Fruit fly (Drosophila melanogaster) whole organism, embryonic: ENCODE measurements around the gene fry.

Source experiments
- Adf1 ChIP-seq: fragments of 200-800 bp; sonication (Bioruptor generic); IDR thresholded peaks from 2 replicates; pipeline ENCODE4 v1.3.6; 2022; ENCODE audit warnings: missing biosample characterization, missing genetic modification characterization
- Awh ChIP-seq: fragments of 200-800 bp; sonication (Bioruptor generic); IDR thresholded peaks from 2 replicates; pipeline ENCODE4, ENCODE4 v1.3.6; 2022; ENCODE audit warnings: missing biosample characterization, missing genetic modification characterization
- BEAF-32 ChIP-seq: fragments of 200-800 bp; sonication (Bioruptor generic); optimal IDR thresholded peaks from 3 replicates; lab custom pipeline; 2017; ENCODE audit warnings: missing biosample characterization, missing genetic modification characterization, mild to moderate bottlenecking, moderate library complexity, missing genetic modification reagents
- Bgb ChIP-seq: fragments of 200-800 bp; sonication (Bioruptor generic); IDR thresholded peaks from 2 replicates; pipeline ENCODE4 v1.3.6; 2022; ENCODE audit warnings: missing biosample characterization, missing genetic modification characterization; ENCODE audit not compliant: partially characterized antibody
- CG1024 ChIP-seq: fragments of 200-800 bp; sonication (Bioruptor generic); IDR thresholded peaks from 2 replicates; pipeline ENCODE4 v1.3.6; 2022; ENCODE audit warnings: missing biosample characterization, missing genetic modification characterization
- CG10565 ChIP-seq: fragments of 200-800 bp; sonication (Bioruptor generic); optimal IDR thresholded peaks from 3 replicates; lab custom pipeline; 2016; ENCODE audit warnings: missing biosample characterization, mild to moderate bottlenecking, missing genetic modification characterization
- CG11695 ChIP-seq: fragments of 200-800 bp; sonication (Bioruptor generic); IDR thresholded peaks from 3 replicates; pipeline ENCODE4 v1.3.6; 2022; ENCODE audit warnings: missing biosample characterization, missing genetic modification characterization
- CG12299 ChIP-seq: fragments of 200-800 bp; sonication (Bioruptor generic); optimal IDR thresholded peaks from 2 replicates; lab custom pipeline; 2018; ENCODE audit warnings: missing biosample characterization, mild to moderate bottlenecking, missing genetic modification characterization
- CG14965 ChIP-seq: fragments of 200-800 bp; sonication (Bioruptor generic); optimal IDR thresholded peaks from 2 replicates; lab custom pipeline; 2016; ENCODE audit warnings: missing biosample characterization, missing genetic modification characterization, borderline replicate concordance
- CG15011 ChIP-seq: fragments of 200-800 bp; sonication (Bioruptor generic); optimal IDR thresholded peaks from 3 replicates; lab custom pipeline; 2018; ENCODE audit warnings: missing biosample characterization, mild to moderate bottlenecking, missing genetic modification characterization
- CG16813 ChIP-seq: fragments of 200-800 bp; sonication (Bioruptor generic); IDR thresholded peaks from 3 replicates; pipeline ENCODE4 v1.3.6; 2022; ENCODE audit warnings: missing biosample characterization, missing genetic modification characterization; ENCODE audit not compliant: partially characterized antibody
- CG2120 ChIP-seq: fragments of 200-800 bp; sonication (Bioruptor generic); optimal IDR thresholded peaks from 3 replicates; lab custom pipeline; 2016; ENCODE audit warnings: missing biosample characterization, missing genetic modification characterization
- CG2875 ChIP-seq: fragments of 200-800 bp; sonication (Bioruptor generic); optimal IDR thresholded peaks from 2 replicates; lab custom pipeline; 2017; ENCODE audit warnings: missing biosample characterization, mild to moderate bottlenecking, missing genetic modification characterization, missing genetic modification reagents
- CG33213 ChIP-seq: fragments of 200-800 bp; sonication (Bioruptor generic); optimal IDR thresholded peaks from 3 replicates; lab custom pipeline; 2016; ENCODE audit warnings: missing biosample characterization, missing genetic modification characterization
- CG33557 ChIP-seq: fragments of 200-800 bp; sonication (Bioruptor generic); optimal IDR thresholded peaks from 2 replicates; lab custom pipeline; 2019; ENCODE audit warnings: missing biosample characterization, mild to moderate bottlenecking, missing genetic modification characterization, moderate library complexity
- CG3726 ChIP-seq: fragments of 200-800 bp; sonication (Bioruptor generic); IDR thresholded peaks from 3 replicates; pipeline ENCODE4, ENCODE4 v1.3.6; 2022; ENCODE audit warnings: missing biosample characterization, missing genetic modification characterization
- CG3847 ChIP-seq: fragments of 200-800 bp; sonication (Bioruptor generic); IDR thresholded peaks from 2 replicates; pipeline ENCODE4 v1.3.6; 2022; ENCODE audit warnings: missing biosample characterization, missing genetic modification characterization
- CG5245 ChIP-seq: fragments of 200-800 bp; sonication (Bioruptor generic); optimal IDR thresholded peaks from 3 replicates; lab custom pipeline; 2016; ENCODE audit warnings: missing biosample characterization, missing genetic modification characterization
- CG6689 ChIP-seq: fragments of 200-800 bp; sonication (Bioruptor generic); IDR thresholded peaks from 2 replicates; pipeline ENCODE4 v1.3.6; 2022; ENCODE audit warnings: missing biosample characterization, missing genetic modification characterization
- CG6791 ChIP-seq: fragments of 200-800 bp; sonication (Bioruptor generic); IDR thresholded peaks from 3 replicates; pipeline ENCODE4 v1.3.6; 2022; ENCODE audit warnings: missing biosample characterization, missing genetic modification characterization; ENCODE audit not compliant: partially characterized antibody
- CG7786 ChIP-seq: fragments of 200-800 bp; sonication (Bioruptor generic); optimal IDR thresholded peaks from 2 replicates; lab custom pipeline; 2016; ENCODE audit warnings: missing biosample characterization, missing genetic modification characterization
- CG8388 ChIP-seq: fragments of 200-800 bp; sonication (Bioruptor generic); optimal IDR thresholded peaks from 2 replicates; lab custom pipeline; 2019; ENCODE audit warnings: missing biosample characterization, mild to moderate bottlenecking, missing genetic modification characterization, moderate library complexity
- CG8478 ChIP-seq: fragments of >200 bp; optimal IDR thresholded peaks from 2 replicates; lab custom pipeline; 2018
- CG9609 ChIP-seq: fragments of 200-800 bp; sonication (Bioruptor generic); optimal IDR thresholded peaks from 3 replicates; lab custom pipeline; 2016; ENCODE audit warnings: missing biosample characterization, missing genetic modification characterization
- CoRest ChIP-seq: fragments of 200-800 bp; sonication (Bioruptor generic); optimal IDR thresholded peaks from 3 replicates; lab custom pipeline; 2018; ENCODE audit warnings: missing biosample characterization, mild to moderate bottlenecking, missing genetic modification characterization, moderate library complexity
- D19B ChIP-seq: fragments of 200-800 bp; sonication (Bioruptor generic); optimal IDR thresholded peaks from 2 replicates; lab custom pipeline; 2017; ENCODE audit warnings: missing biosample characterization, mild to moderate bottlenecking, missing genetic modification characterization
- Eip74EF ChIP-seq, 2 experiments: fragments of 200-800 bp in 1 of 2; fragments of >200 bp in 1 of 2; sonication (Bioruptor generic) in 1 of 2; optimal IDR thresholded peaks; 2 replicates each; lab custom pipeline; 2017 to 2019; ENCODE audit warnings: missing biosample characterization in 2 of 2, missing genetic modification characterization in 2 of 2, mild to moderate bottlenecking in 1 of 2, moderate library complexity in 1 of 2
- Fer3 ChIP-seq: fragments of 200-800 bp; sonication (Bioruptor generic); optimal IDR thresholded peaks from 2 replicates; lab custom pipeline; 2018; ENCODE audit warnings: missing biosample characterization, mild to moderate bottlenecking, missing genetic modification characterization, moderate library complexity
- H15 ChIP-seq: fragments of 200-800 bp; sonication (Bioruptor generic); IDR thresholded peaks from 3 replicates; pipeline ENCODE4 v1.3.6; 2022; ENCODE audit warnings: missing biosample characterization, missing genetic modification characterization
- Lpt ChIP-seq: fragments of >200 bp; optimal IDR thresholded peaks from 2 replicates; lab custom pipeline; 2018; ENCODE audit warnings: missing biosample characterization, missing genetic modification characterization
- NC2α ChIP-seq: fragments of 200-800 bp; sonication (Bioruptor generic); optimal IDR thresholded peaks from 2 replicates; lab custom pipeline; 2016; ENCODE audit warnings: missing biosample characterization, missing genetic modification characterization
- Nf-YA ChIP-seq: fragments of 200-800 bp; sonication (Bioruptor generic); IDR thresholded peaks from 2 replicates; pipeline ENCODE4 v1.3.6; 2022; ENCODE audit warnings: missing biosample characterization, missing genetic modification characterization
- Sry-δ ChIP-seq: fragments of 200-800 bp; sonication (Bioruptor generic); optimal IDR thresholded peaks from 2 replicates; lab custom pipeline; 2016; ENCODE audit warnings: missing biosample characterization, missing genetic modification characterization
- Trl ChIP-seq, 3 experiments: fragments of >200 bp in 2 of 3; fragments of 200-800 bp in 1 of 3; sonication (Bioruptor generic) in 1 of 3; optimal IDR thresholded peaks; 2 replicates in 1 of 3; 3 replicates in 2 of 3; lab custom pipeline; 2016 to 2017; ENCODE audit warnings: missing biosample characterization in 1 of 3, missing genetic modification characterization in 1 of 3
- Vsx1 ChIP-seq: fragments of 200-800 bp; sonication (Bioruptor generic); optimal IDR thresholded peaks from 2 replicates; lab custom pipeline; 2017; ENCODE audit warnings: missing biosample characterization, mild to moderate bottlenecking, missing genetic modification characterization, missing genetic modification reagents
- Xrp1 ChIP-seq: fragments of 200-800 bp; sonication (Bioruptor generic); IDR thresholded peaks from 2 replicates; pipeline ENCODE4 v1.3.6; 2022; ENCODE audit warnings: missing biosample characterization, missing genetic modification characterization
- al ChIP-seq: fragments of 200-800 bp; sonication (Bioruptor generic); IDR thresholded peaks from 2 replicates; pipeline ENCODE4 v1.3.6; 2022; ENCODE audit warnings: missing biosample characterization, missing genetic modification characterization
- chn ChIP-seq: fragments of 200-800 bp; sonication (Bioruptor generic); optimal IDR thresholded peaks from 2 replicates; lab custom pipeline; 2016; ENCODE audit warnings: missing biosample characterization, missing genetic modification characterization
- disco-r ChIP-seq: fragments of 200-800 bp; sonication (Bioruptor generic); optimal IDR thresholded peaks from 2 replicates; lab custom pipeline; 2016; ENCODE audit warnings: missing biosample characterization, missing genetic modification characterization
- grn ChIP-seq: fragments of 200-800 bp; sonication (Bioruptor generic); optimal IDR thresholded peaks from 3 replicates; lab custom pipeline; 2017; ENCODE audit warnings: missing biosample characterization, missing genetic modification characterization
- lab ChIP-seq: fragments of 200-800 bp; sonication (Bioruptor generic); optimal IDR thresholded peaks from 3 replicates; lab custom pipeline; 2017; ENCODE audit warnings: missing biosample characterization, missing genetic modification characterization, mild to moderate bottlenecking, moderate library complexity, missing genetic modification reagents
- lov ChIP-seq, 2 experiments: fragments of 200-800 bp in 1 of 2; fragments of >200 bp in 1 of 2; sonication (Bioruptor generic) in 1 of 2; IDR thresholded peaks in 1 of 2; optimal IDR thresholded peaks in 1 of 2; 2 replicates in 1 of 2; 3 replicates in 1 of 2; pipeline versions ENCODE4 v1.3.6 to Lab custom; 2017 to 2022; ENCODE audit warnings: missing biosample characterization in 1 of 2, missing genetic modification characterization in 1 of 2
- luna ChIP-seq: fragments of 200-800 bp; sonication (Bioruptor generic); optimal IDR thresholded peaks from 2 replicates; lab custom pipeline; 2016; ENCODE audit warnings: missing biosample characterization, missing genetic modification characterization
- pros ChIP-seq: fragments of 200-800 bp; sonication (Bioruptor generic); optimal IDR thresholded peaks from 3 replicates; lab custom pipeline; 2019; ENCODE audit warnings: missing biosample characterization, mild to moderate bottlenecking, missing genetic modification characterization, moderate library complexity
- pzg ChIP-seq: fragments of 200-800 bp; sonication (Bioruptor generic); optimal IDR thresholded peaks from 3 replicates; lab custom pipeline; 2018; ENCODE audit warnings: missing biosample characterization, mild to moderate bottlenecking, missing genetic modification characterization, moderate library complexity
- row ChIP-seq: fragments of 200-800 bp; sonication (Bioruptor generic); IDR thresholded peaks from 3 replicates; pipeline ENCODE4 v1.3.6; 2022; ENCODE audit warnings: missing biosample characterization, missing genetic modification characterization
- seq ChIP-seq: fragments of 200-800 bp; sonication (Bioruptor generic); IDR thresholded peaks from 2 replicates; pipeline ENCODE4 v1.3.6; 2022; ENCODE audit warnings: missing biosample characterization, missing genetic modification characterization
- sim ChIP-seq: fragments of 200-800 bp; sonication (Bioruptor generic); IDR thresholded peaks from 2 replicates; pipeline ENCODE4 v1.3.6; 2022; ENCODE audit warnings: missing biosample characterization, missing genetic modification characterization
- tio ChIP-seq: fragments of 200-800 bp; sonication (Bioruptor generic); optimal IDR thresholded peaks from 2 replicates; lab custom pipeline; 2017; ENCODE audit warnings: missing biosample characterization, missing genetic modification characterization, inconsistent platforms
- zen ChIP-seq: fragments of 200-800 bp; sonication (Bioruptor generic); optimal IDR thresholded peaks from 3 replicates; lab custom pipeline; 2018; ENCODE audit warnings: missing biosample characterization, mild to moderate bottlenecking, missing genetic modification characterization, moderate library complexity

The fry gene

DNA sequence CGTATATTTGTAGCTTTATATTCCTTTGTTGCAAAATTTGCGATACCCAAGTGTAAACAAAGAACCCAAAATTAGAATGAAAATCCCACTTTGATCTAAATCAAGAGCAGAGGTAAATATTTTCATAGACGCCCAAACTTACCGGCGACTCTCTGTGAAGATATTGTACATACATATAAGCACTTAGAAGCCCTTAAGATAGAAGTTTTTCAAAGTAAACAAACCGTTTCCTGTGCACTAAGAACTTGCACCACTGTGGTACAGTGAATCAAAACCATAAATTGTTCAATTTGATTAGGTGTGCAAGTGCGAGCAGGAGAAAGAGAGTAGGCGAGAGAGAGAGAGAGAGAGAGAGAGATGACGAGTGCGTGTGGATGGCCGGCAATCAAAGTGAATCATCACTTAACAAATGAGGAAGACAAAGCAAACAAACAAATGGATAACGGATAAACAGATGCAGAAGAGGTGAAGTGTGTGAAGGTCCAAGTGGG, 851 bp downstream of the fry start (continued):
- TF ChIP-seq Trl (optimal IDR thresholded peaks at IDR 0.05; lab: Kevin White, UChicago): peak; percentile 58 to 79
- TF ChIP-seq Trl (GFP tag; optimal IDR thresholded peaks at IDR 0.05; lab: Kevin White, UChicago): peak; percentile 5
- no peak for TF ChIP-seq CG2875 (GFP tag; lab: Kevin White, UChicago)
- TF ChIP-seq disco-r (GFP tag; lab: Kevin White, UChicago): no peak
- TF ChIP-seq CG6791 (GFP tag; lab: Robert Waterston, UW): 0 out of 3 replicates have a peak, but pooled peaks have one; percentile 40
- TF ChIP-seq BEAF-32 (GFP tag; lab: Kevin White, UChicago): no peak
- no peak for TF ChIP-seq luna (GFP tag; lab: Kevin White, UChicago)
- no peak for TF ChIP-seq lab (GFP tag; lab: Kevin White, UChicago)
- TF ChIP-seq Bgb (GFP tag; lab: Robert Waterston, UW): peak; percentile 6; the same call in 1 of the 2 replicates
- no peak for TF ChIP-seq CG7786
- TF ChIP-seq CG1024: no peak
- no peak for TF ChIP-seq CG11695 (GFP tag; lab: Robert Waterston, UW)
- no peak for TF ChIP-seq grn (GFP tag; lab: Kevin White, UChicago)
- TF ChIP-seq H15: no peak
- no peak for TF ChIP-seq CG2120
- no peak for TF ChIP-seq CG16813 (GFP tag; lab: Robert Waterston, UW)
- peak; percentile 50 for TF ChIP-seq Vsx1 (GFP tag; lab: Kevin White, UChicago)
- no peak for TF ChIP-seq CG14965 (GFP tag; lab: Kevin White, UChicago)
- no peak for TF ChIP-seq NC2α (GFP tag; lab: Kevin White, UChicago)
- TF ChIP-seq CG8478 (lab: Kevin White, UChicago): no peak
- TF ChIP-seq CG33557 (GFP tag; lab: Kevin White, UChicago): peak; percentile 22
- no peak for TF ChIP-seq pzg (GFP tag; lab: Kevin White, UChicago)
- TF ChIP-seq D19B (GFP tag; lab: Kevin White, UChicago): no peak
- no peak for TF ChIP-seq Fer3
- no peak for TF ChIP-seq seq (GFP tag; lab: Robert Waterston, UW)
- TF ChIP-seq Sry-δ (GFP tag; lab: Kevin White, UChicago): no peak
- no peak for TF ChIP-seq CG15011
- TF ChIP-seq CG8388 (GFP tag; lab: Kevin White, UChicago): peak; percentile 68
- no peak for TF ChIP-seq CG9609 (GFP tag; lab: Kevin White, UChicago)
- TF ChIP-seq CG10565 (GFP tag; lab: Kevin White, UChicago): no peak
- TF ChIP-seq Nf-YA (GFP tag; lab: Robert Waterston, UW): no peak
- TF ChIP-seq row (GFP tag; lab: Robert Waterston, UW): peak; percentile 43; the same call in 1 of the 3 replicates
- no peak for TF ChIP-seq CG6689
- peak in 1 of 2 experiments; percentile 54 for TF ChIP-seq Eip74EF (GFP tag; optimal IDR thresholded peaks at IDR 0.05; lab: Kevin White, UChicago)
- no peak for TF ChIP-seq CG5245 (GFP tag; lab: Kevin White, UChicago)
- no peak for TF ChIP-seq chn
- TF ChIP-seq CG3847: no peak
- no peak for TF ChIP-seq Adf1
- no peak for TF ChIP-seq CG3726
- TF ChIP-seq zen (tag; lab: Kevin White, UChicago): peak; percentile 4
- TF ChIP-seq pros (GFP tag; lab: Kevin White, UChicago): no peak
- no peak for TF ChIP-seq lov (optimal IDR thresholded peaks at IDR 0.05; lab: Kevin White, UChicago)
- TF ChIP-seq lov (GFP tag; IDR thresholded peaks at IDR 0.05; lab: Robert Waterston, UW): no peak
- TF ChIP-seq sim: no peak
- TF ChIP-seq Xrp1 (GFP tag; lab: Robert Waterston, UW): peak; percentile 33; the same call in 1 of the 2 replicates
- TF ChIP-seq CG12299 (tag; lab: Kevin White, UChicago): no peak
- no peak for TF ChIP-seq Lpt
- no peak for TF ChIP-seq al
- no peak for TF ChIP-seq CG33213
- peak; percentile 19 for TF ChIP-seq tio (GFP tag; lab: Kevin White, UChicago)
- TF ChIP-seq Awh (GFP tag; lab: Robert Waterston, UW): no peak
- no peak for TF ChIP-seq CoRest
